Worm (Caenorhabditis elegans) whole organism, early embryonic: ENCODE measurements around the gene fbxa-98.

ENCODE experiments used
- aly-1 ChIP-seq: sonication (generic microtip); optimal IDR thresholded peaks from 2 replicates; lab custom pipeline; 2016; ENCODE audit warnings: missing genetic modification characterization, missing compliant biosample characterization
- ama-1 ChIP-seq: fragments of 150-350 bp; optimal IDR thresholded peaks from 2 replicates; lab custom pipeline; 2014
- ceh-13 ChIP-seq: fragments of 200-800 bp; sonication (Bioruptor generic); optimal IDR thresholded peaks from 2 replicates; lab custom pipeline; 2018; ENCODE audit warnings: mild to moderate bottlenecking, missing genetic modification characterization, missing compliant biosample characterization
- ceh-36 ChIP-seq: sonication (generic microtip); optimal IDR thresholded peaks from 2 replicates; lab custom pipeline; 2016; ENCODE audit warnings: missing genetic modification characterization, inconsistent platforms, missing compliant biosample characterization
- ets-7 ChIP-seq: sonication (generic microtip); optimal IDR thresholded peaks from 2 replicates; lab custom pipeline; 2016; ENCODE audit warnings: missing genotype, missing genetic modification characterization, missing compliant biosample characterization
- flt-1 ChIP-seq: fragments of 200-800 bp; sonication (Bioruptor generic); IDR thresholded peaks from 2 replicates; pipeline ENCODE4 v1.3.6; 2022; ENCODE audit warnings: missing genetic modification characterization, missing compliant biosample characterization
- hmbx-1 ChIP-seq: sonication (generic microtip); optimal IDR thresholded peaks from 2 replicates; lab custom pipeline; 2016; ENCODE audit warnings: mild to moderate bottlenecking, missing genetic modification characterization, missing compliant biosample characterization
- hmg-4 ChIP-seq: fragments of 200-800 bp; sonication (Bioruptor generic); optimal IDR thresholded peaks from 2 replicates; lab custom pipeline; 2018; ENCODE audit warnings: mild to moderate bottlenecking, missing genetic modification characterization, missing compliant biosample characterization
- scrt-1 ChIP-seq: fragments of 200-800 bp; sonication (Bioruptor generic); IDR thresholded peaks from 2 replicates; pipeline ENCODE4 v1.3.6; 2022; ENCODE audit warnings: missing genetic modification characterization, missing compliant biosample characterization
- tbx-37 ChIP-seq: fragments of 200-800 bp; sonication (Bioruptor generic); conservative IDR thresholded peaks from 2 replicates; pipeline ENCODE4 v1.3.6; 2022; ENCODE audit warnings: missing genetic modification reagents, missing genetic modification characterization, missing compliant biosample characterization
- tra-4 ChIP-seq: sonication (generic microtip); optimal IDR thresholded peaks from 2 replicates; lab custom pipeline; 2017; ENCODE audit warnings: missing genetic modification characterization, missing compliant biosample characterization

DNA sequence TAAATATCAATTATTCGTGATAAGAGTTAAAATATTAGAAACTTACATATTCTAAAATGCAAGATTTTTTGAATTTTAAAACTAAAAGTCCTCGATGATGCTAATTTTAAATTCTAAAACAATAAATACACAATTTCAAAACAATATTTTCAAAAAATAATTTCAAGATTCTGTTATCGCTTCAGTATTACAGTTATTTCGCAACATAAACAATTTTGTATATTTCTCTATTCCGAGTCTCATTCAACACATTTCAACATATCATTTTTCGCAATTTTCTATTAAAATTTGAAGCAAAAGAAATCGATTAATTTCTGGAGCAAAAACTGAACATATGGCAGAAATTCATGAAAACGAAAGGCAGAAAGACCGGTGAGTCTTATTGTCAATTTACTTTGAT is at the start of gene fbxa-98:
- TF ChIP-seq ama-1: no peak
- TF ChIP-seq aly-1: no peak
- TF ChIP-seq ceh-36 (tag; lab: Kevin White, UChicago): no peak
- no peak for TF ChIP-seq flt-1
- no peak for TF ChIP-seq hmbx-1 (tag; lab: Kevin White, UChicago)
- TF ChIP-seq tra-4 (tag; lab: Kevin White, UChicago): no peak
- TF ChIP-seq ets-7 (tag; lab: Kevin White, UChicago): no peak
- no peak for TF ChIP-seq scrt-1
- no peak for TF ChIP-seq tbx-37 (GFP tag; lab: Robert Waterston, UW)
- no peak for TF ChIP-seq ceh-13 (GFP tag; lab: Kevin White, UChicago)
- no peak for TF ChIP-seq hmg-4 (GFP tag; lab: Kevin White, UChicago)
